ENCODE assay signal across 5 worm cellular contexts in the genomic region with DNA sequence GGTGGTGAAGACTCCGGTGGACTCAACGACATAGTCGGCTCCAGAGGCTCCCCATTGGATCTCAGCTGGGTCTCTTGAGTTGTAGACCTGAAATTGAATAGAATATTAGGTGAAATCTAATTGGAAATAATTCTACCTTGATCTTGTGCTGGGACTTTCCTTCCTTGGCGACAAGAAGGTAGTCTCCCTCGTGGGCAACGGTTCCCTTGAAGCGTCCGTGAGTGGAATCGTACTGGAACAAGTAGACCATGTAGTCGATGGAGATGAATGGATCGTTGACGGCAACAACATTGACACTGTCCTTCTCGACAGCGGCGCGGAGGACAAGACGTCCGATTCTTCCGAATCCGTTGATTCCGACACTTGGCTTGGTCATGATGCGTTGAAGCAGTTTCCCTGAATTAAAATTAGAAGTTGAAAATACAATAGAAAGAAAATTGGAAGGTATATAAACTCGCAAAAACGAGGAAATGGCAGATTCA.
TF ChIP-seq lines count a peak whose summit lies in the region.

A gene (minus strand): TSS at position 396 of the 482 bp plus-strand sequence.

TF ChIP-seq in whole organism, L1 larva, 84 proteins besides CTCF, POLR2A, EP300 and RAD21 (continues in another document):
- no peak for TF ChIP-seq C16A3.4 (tag; optimal IDR thresholded peaks at IDR 0.05; lab: Kevin White, UChicago)
- peak; percentile 31 for TF ChIP-seq ztf-4 (tag; optimal IDR thresholded peaks at IDR 0.05; lab: Kevin White, UChicago)
- no peak for TF ChIP-seq unc-86 (tag; optimal IDR thresholded peaks at IDR 0.05; lab: Kevin White, UChicago)
- peak; percentile 20 for TF ChIP-seq sox-4 (tag; optimal IDR thresholded peaks at IDR 0.05; lab: Kevin White, UChicago)
- TF ChIP-seq hlh-17 (GFP tag; optimal IDR thresholded peaks at IDR 0.05; lab: Kevin White, UChicago; ENCODE audit: borderline replicate concordance), result no peak
- TF ChIP-seq nhr-71 (tag; optimal IDR thresholded peaks at IDR 0.05; lab: Kevin White, UChicago), result peak; percentile 53
- TF ChIP-seq dpl-1 (GFP tag; optimal IDR thresholded peaks at IDR 0.05; lab: Kevin White, UChicago), result no peak
- peak; percentile 35; the same call in 1 of the 2 replicates for TF ChIP-seq grh-1 (GFP tag; IDR thresholded peaks at IDR 0.05; lab: Robert Waterston, UW)
- TF ChIP-seq aly-2 (tag; optimal IDR thresholded peaks at IDR 0.05; lab: Kevin White, UChicago), result peak; percentile 3
- TF ChIP-seq elt-3 (tag; optimal IDR thresholded peaks at IDR 0.05; lab: Kevin White, UChicago), result peak in 1 of 6 experiments; percentile 5
- TF ChIP-seq nhr-47 (tag; optimal IDR thresholded peaks at IDR 0.05; lab: Kevin White, UChicago), result peak; percentile 16
- TF ChIP-seq F16B12.6 (tag; optimal IDR thresholded peaks at IDR 0.05; lab: Kevin White, UChicago), result no peak
- TF ChIP-seq nhr-19 (GFP tag; conservative IDR thresholded peaks at IDR 0.05; lab: Robert Waterston, UW), result peak; percentile 32
- peak; percentile 74 for TF ChIP-seq nhr-85 (tag; lab: Kevin White, UChicago)
- peak in 1 of 2 experiments; percentile 14 for TF ChIP-seq lin-35 (GFP tag; optimal IDR thresholded peaks at IDR 0.05; lab: Kevin White, UChicago)
- peak; percentile 50 for TF ChIP-seq nhr-90 (tag; optimal IDR thresholded peaks at IDR 0.05; lab: Kevin White, UChicago; ENCODE audit: poor library complexity)

TF ChIP-seq in whole organism, L2 larva, 48 proteins besides CTCF, POLR2A, EP300 and RAD21:
- no peak for TF ChIP-seq aly-2 (tag; optimal IDR thresholded peaks at IDR 0.05; lab: Kevin White, UChicago)
- TF ChIP-seq zag-1 (tag; optimal IDR thresholded peaks at IDR 0.05; lab: Kevin White, UChicago), result no peak
- no peak for TF ChIP-seq peb-1 (tag; optimal IDR thresholded peaks at IDR 0.05; lab: Kevin White, UChicago)
- no peak for TF ChIP-seq nhr-237 (tag; optimal IDR thresholded peaks at IDR 0.05; lab: Kevin White, UChicago)
- peak; percentile 37 for TF ChIP-seq crh-2 (tag; optimal IDR thresholded peaks at IDR 0.05; lab: Kevin White, UChicago)
- no peak for TF ChIP-seq nhr-77 (tag; optimal IDR thresholded peaks at IDR 0.05; lab: Kevin White, UChicago)
- peak; percentile 17 for TF ChIP-seq sma-3 (GFP tag; optimal IDR thresholded peaks at IDR 0.05; lab: Kevin White, UChicago)
- TF ChIP-seq lsy-2 (tag; optimal IDR thresholded peaks at IDR 0.05; lab: Kevin White, UChicago), result peak in 1 of 2 experiments; percentile 33
- TF ChIP-seq ama-1 (optimal IDR thresholded peaks at IDR 0.05; lab: Kevin White, UChicago), result peak; percentile 73
- no peak for TF ChIP-seq ZK546.5 (tag; optimal IDR thresholded peaks at IDR 0.05; lab: Kevin White, UChicago)
- peak; percentile 75 for TF ChIP-seq ztf-4 (tag; optimal IDR thresholded peaks at IDR 0.05; lab: Kevin White, UChicago)
- TF ChIP-seq nhr-129 (tag; optimal IDR thresholded peaks at IDR 0.05; lab: Kevin White, UChicago), result peak; percentile 13
- no peak for TF ChIP-seq nhr-6 (tag; optimal IDR thresholded peaks at IDR 0.05; lab: Kevin White, UChicago)
- TF ChIP-seq elt-3 (tag; optimal IDR thresholded peaks at IDR 0.05; lab: Kevin White, UChicago), result no peak
- peak; percentile 39 for TF ChIP-seq gmeb-1 (tag; optimal IDR thresholded peaks at IDR 0.05; lab: Kevin White, UChicago)
- TF ChIP-seq unc-39 (tag; optimal IDR thresholded peaks at IDR 0.05; lab: Kevin White, UChicago), result no peak
- TF ChIP-seq sma-9 (GFP tag; optimal IDR thresholded peaks at IDR 0.05; lab: Kevin White, UChicago), result peak; percentile 20
- TF ChIP-seq sma-9 (tag; optimal IDR thresholded peaks at IDR 0.05; lab: Kevin White, UChicago), result no peak

TF ChIP-seq in whole organism, L3 larva, 47 proteins besides CTCF, POLR2A, EP300 and RAD21:
- no peak for TF ChIP-seq lin-15B (tag; optimal IDR thresholded peaks at IDR 0.05; lab: Kevin White, UChicago)
- TF ChIP-seq ama-1 (optimal IDR thresholded peaks at IDR 0.05; lab: Kevin White, UChicago), result peak; percentile 97
- TF ChIP-seq nhr-77 (tag; optimal IDR thresholded peaks at IDR 0.05; lab: Kevin White, UChicago), result no peak
- TF ChIP-seq nhr-43 (tag; optimal IDR thresholded peaks at IDR 0.05; lab: Kevin White, UChicago; ENCODE audit: poor library complexity, severe bottlenecking), result peak; percentile 71

TF ChIP-seq in whole organism, L4 larva, 104 proteins besides CTCF, POLR2A, EP300 and RAD21 (continues in another document):
- TF ChIP-seq ces-1 (GFP tag; optimal IDR thresholded peaks at IDR 0.05; lab: Kevin White, UChicago), result no peak
- TF ChIP-seq zfp-3 (GFP tag; conservative IDR thresholded peaks at IDR 0.05; lab: Robert Waterston, UW), result peak; percentile 89
- no peak for TF ChIP-seq daf-16 (GFP tag; optimal IDR thresholded peaks at IDR 0.05; lab: Kevin White, UChicago)
- peak; percentile 41 for TF ChIP-seq daf-16 (tag; optimal IDR thresholded peaks at IDR 0.05; lab: Kevin White, UChicago)
- peak; percentile 23 for TF ChIP-seq nhr-102 (tag; optimal IDR thresholded peaks at IDR 0.05; lab: Kevin White, UChicago)
- TF ChIP-seq mep-1 (tag; optimal IDR thresholded peaks at IDR 0.05; lab: Kevin White, UChicago), result peak; percentile 60
- no peak for TF ChIP-seq hlh-30 (tag; optimal IDR thresholded peaks at IDR 0.05; lab: Kevin White, UChicago; ENCODE audit: insufficient read depth)
- no peak for TF ChIP-seq R02D3.7 (tag; optimal IDR thresholded peaks at IDR 0.05; lab: Kevin White, UChicago)
- TF ChIP-seq ama-1 (optimal IDR thresholded peaks at IDR 0.05; lab: Kevin White, UChicago), result peak; percentile 92
- no peak for TF ChIP-seq gei-8 (GFP tag; optimal IDR thresholded peaks at IDR 0.05; lab: Kevin White, UChicago)
- TF ChIP-seq dmd-8 (GFP tag; IDR thresholded peaks at IDR 0.05; lab: Robert Waterston, UW), result peak; percentile 27; the same call in 1 of the 2 replicates
- TF ChIP-seq hmg-1.1 (GFP tag; IDR thresholded peaks at IDR 0.05; lab: Robert Waterston, UW), result peak; percentile 41; the same call in 1 of the 2 replicates
- no peak for TF ChIP-seq dve-1 (tag; optimal IDR thresholded peaks at IDR 0.05; lab: Kevin White, UChicago; ENCODE audit: insufficient read depth)
- TF ChIP-seq zip-11 (GFP tag; IDR thresholded peaks at IDR 0.05; lab: Robert Waterston, UW), result no peak
- TF ChIP-seq T26A8.4 (GFP tag; IDR thresholded peaks at IDR 0.05; lab: Robert Waterston, UW), result peak; percentile 75
- TF ChIP-seq madf-9 (GFP tag; conservative IDR thresholded peaks at IDR 0.05; lab: Robert Waterston, UW), result 0 out of 2 replicates have a peak, but pooled peaks have one; percentile 7
- peak; percentile 34; the same call in 1 of the 2 replicates for TF ChIP-seq tra-1 (GFP tag; IDR thresholded peaks at IDR 0.05; lab: Robert Waterston, UW)
- TF ChIP-seq egl-43 (GFP tag; IDR thresholded peaks at IDR 0.05; lab: Robert Waterston, UW), result 0 out of 2 replicates have a peak, but pooled peaks have one; percentile 59
- peak; percentile 43 for TF ChIP-seq lin-38 (GFP tag; IDR thresholded peaks at IDR 0.05; lab: Robert Waterston, UW)
- TF ChIP-seq ztf-7 (tag; optimal IDR thresholded peaks at IDR 0.05; lab: Kevin White, UChicago), result no peak
- no peak for TF ChIP-seq daf-8 (GFP tag; IDR thresholded peaks at IDR 0.05; lab: Robert Waterston, UW)
- TF ChIP-seq aha-1 (tag; lab: Kevin White, UChicago), result peak; percentile 60
- peak; percentile 28; the same call in 1 of the 2 replicates for TF ChIP-seq dmd-6 (GFP tag; IDR thresholded peaks at IDR 0.05; lab: Robert Waterston, UW)
- no peak for TF ChIP-seq mxl-3 (GFP tag; optimal IDR thresholded peaks at IDR 0.05; lab: Kevin White, UChicago)
- no peak for TF ChIP-seq nhr-11 (tag; optimal IDR thresholded peaks at IDR 0.05; lab: Kevin White, UChicago)

TF ChIP-seq in whole organism, young adult, 124 proteins besides CTCF, POLR2A, EP300 and RAD21 (continues in another document):
- TF ChIP-seq chd-7 (tag; optimal IDR thresholded peaks at IDR 0.05; lab: Kevin White, UChicago), result no peak
- no peak; the same call in 1 of the 2 replicates for TF ChIP-seq egl-44 (GFP tag; IDR thresholded peaks at IDR 0.05; lab: Robert Waterston, UW)
- TF ChIP-seq F33H1.4 (GFP tag; IDR thresholded peaks at IDR 0.05; lab: Robert Waterston, UW), result no peak
- TF ChIP-seq dpff-1 (tag; optimal IDR thresholded peaks at IDR 0.05; lab: Kevin White, UChicago), result no peak
- TF ChIP-seq pha-4 (tag; optimal IDR thresholded peaks at IDR 0.05; lab: Kevin White, UChicago), result no peak
- TF ChIP-seq attf-6 (GFP tag; IDR thresholded peaks at IDR 0.05; lab: Robert Waterston, UW), result no peak
- TF ChIP-seq rpc-1 (optimal IDR thresholded peaks at IDR 0.05; lab: Kevin White, UChicago), result no peak
- no peak for TF ChIP-seq rpc-1 (tag; optimal IDR thresholded peaks at IDR 0.05; lab: Kevin White, UChicago)
- no peak for TF ChIP-seq madf-8 (GFP tag; conservative IDR thresholded peaks at IDR 0.05; lab: Robert Waterston, UW)
- TF ChIP-seq ztf-6 (GFP tag; IDR thresholded peaks at IDR 0.05; lab: Robert Waterston, UW), result 0 out of 2 replicates have a peak, but pooled peaks have one; percentile 16
- TF ChIP-seq ztf-28 (GFP tag; IDR thresholded peaks at IDR 0.05; lab: Robert Waterston, UW), result no peak
- no peak; the same call in 1 of the 2 replicates for TF ChIP-seq B0336.3 (GFP tag; IDR thresholded peaks at IDR 0.05; lab: Robert Waterston, UW)
- TF ChIP-seq gei-17 (GFP tag; optimal IDR thresholded peaks at IDR 0.05; lab: Kevin White, UChicago), result no peak
- no peak for TF ChIP-seq hmg-20 (GFP tag; IDR thresholded peaks at IDR 0.05; lab: Robert Waterston, UW)
- TF ChIP-seq K11D2.4 (GFP tag; IDR thresholded peaks at IDR 0.05; lab: Robert Waterston, UW), result 0 out of 2 replicates have a peak, but pooled peaks have one; percentile 49
- TF ChIP-seq zim-3 (tag; optimal IDR thresholded peaks at IDR 0.05; lab: Kevin White, UChicago), result no peak
- TF ChIP-seq him-1 (tag; optimal IDR thresholded peaks at IDR 0.05; lab: Kevin White, UChicago), result no peak
- peak; percentile 14 for TF ChIP-seq ztf-26 (tag; optimal IDR thresholded peaks at IDR 0.05; lab: Kevin White, UChicago)
- TF ChIP-seq bed-2 (GFP tag; IDR thresholded peaks at IDR 0.05; lab: Robert Waterston, UW), result no peak
- TF ChIP-seq F22D6.2 (tag; optimal IDR thresholded peaks at IDR 0.05; lab: Kevin White, UChicago), result no peak
- TF ChIP-seq nhr-27 (tag; optimal IDR thresholded peaks at IDR 0.05; lab: Kevin White, UChicago), result no peak
- no peak for TF ChIP-seq ceh-100 (GFP tag; IDR thresholded peaks at IDR 0.05; lab: Robert Waterston, UW)
- TF ChIP-seq let-607 (tag; optimal IDR thresholded peaks at IDR 0.05; lab: Kevin White, UChicago), result no peak
- no peak for TF ChIP-seq madf-6 (GFP tag; IDR thresholded peaks at IDR 0.05; lab: Robert Waterston, UW)
- TF ChIP-seq hmg-1.2 (GFP tag; IDR thresholded peaks at IDR 0.05; lab: Robert Waterston, UW), result no peak; the same call in 1 of the 2 replicates
- TF ChIP-seq aptf-3 (GFP tag; IDR thresholded peaks at IDR 0.05; lab: Robert Waterston, UW), result no peak
- TF ChIP-seq zfh-2 (GFP tag; conservative IDR thresholded peaks at IDR 0.05; lab: Robert Waterston, UW), result no peak
- no peak for TF ChIP-seq attf-3 (GFP tag; conservative IDR thresholded peaks at IDR 0.05; lab: Robert Waterston, UW)
- TF ChIP-seq snpc-4 (GFP tag; optimal IDR thresholded peaks at IDR 0.05; lab: Kevin White, UChicago), result no peak
- TF ChIP-seq snpc-4 (tag; optimal IDR thresholded peaks at IDR 0.05; lab: Kevin White, UChicago), result no peak
